Worm (Caenorhabditis elegans) whole organism, L3 larva: ENCODE data around the gene C46F9.5.

Experiments used
- aly-2 ChIP-seq: fragments of 150-350 bp; optimal IDR thresholded peaks from 2 replicates; lab custom pipeline; 2014; ENCODE audit warnings: missing biosample characterization, missing genetic modification characterization
- ama-1 ChIP-seq: fragments of 150-350 bp; optimal IDR thresholded peaks from 2 replicates; lab custom pipeline; 2018
- elt-3 ChIP-seq, 3 experiments: fragments of 150-350 bp in 1 of 3; sonication (generic microtip) in 2 of 3; optimal IDR thresholded peaks; 2 replicates in 2 of 3; 4 replicates in 1 of 3; lab custom pipeline; 2014 to 2017; ENCODE audit warnings: missing biosample characterization in 3 of 3, missing genetic modification characterization in 3 of 3
- fkh-10 ChIP-seq: sonication (generic microtip); optimal IDR thresholded peaks from 2 replicates; lab custom pipeline; 2017; ENCODE audit warnings: missing biosample characterization, missing genetic modification reagents, missing genetic modification characterization
- nhr-77 ChIP-seq: fragments of 150-350 bp; optimal IDR thresholded peaks from 2 replicates; lab custom pipeline; 2014; ENCODE audit warnings: missing biosample characterization, missing genetic modification characterization
- tbx-2 ChIP-seq: sonication (generic microtip); optimal IDR thresholded peaks from 2 replicates; lab custom pipeline; 2016; ENCODE audit warnings: mild to moderate bottlenecking, missing genetic modification characterization, missing compliant biosample characterization
- unc-39 ChIP-seq: sonication (generic microtip); optimal IDR thresholded peaks from 4 replicates; lab custom pipeline; 2017; ENCODE audit warnings: missing biosample characterization, missing genetic modification characterization
- zag-1 ChIP-seq: fragments of 150-350 bp; optimal IDR thresholded peaks from 2 replicates; lab custom pipeline; 2014; ENCODE audit warnings: missing biosample characterization, missing genetic modification characterization

DNA sequence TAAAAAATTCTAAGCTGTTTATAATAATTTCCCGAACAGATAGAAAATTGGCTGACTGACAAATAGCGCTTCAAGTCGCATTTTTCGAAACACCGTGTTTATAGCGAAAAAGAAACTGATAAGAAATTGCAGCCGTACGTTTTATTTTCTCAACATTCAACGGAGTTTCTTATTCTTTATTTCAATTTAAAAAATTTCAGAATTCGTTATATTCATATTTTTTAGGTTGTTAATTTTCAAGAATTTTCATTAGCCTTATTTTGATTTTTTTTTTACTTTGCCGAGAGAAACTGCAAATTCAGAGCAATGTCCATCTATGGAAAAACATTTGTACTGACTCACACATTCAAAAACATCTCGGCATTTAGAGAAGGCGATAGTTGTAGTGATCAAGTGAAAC, 2.6 kb downstream of the C46F9.5 start, which contains the start of gene C46F9.6:
- TF ChIP-seq zag-1 (tag; lab: Kevin White, UChicago) = no peak
- TF ChIP-seq ama-1 (lab: Kevin White, UChicago) = no peak
- TF ChIP-seq elt-3 (tag; optimal IDR thresholded peaks at IDR 0.05; lab: Kevin White, UChicago) = no peak
- TF ChIP-seq nhr-77 (tag; lab: Kevin White, UChicago) = no peak
- no peak for TF ChIP-seq fkh-10 (GFP tag; lab: Kevin White, UChicago)
- no peak for TF ChIP-seq aly-2 (tag; lab: Kevin White, UChicago)
- no peak for TF ChIP-seq unc-39
- TF ChIP-seq tbx-2 = no peak
